Worm (Caenorhabditis elegans): ENCODE measurements around the gene F44D12.10.

DNA sequence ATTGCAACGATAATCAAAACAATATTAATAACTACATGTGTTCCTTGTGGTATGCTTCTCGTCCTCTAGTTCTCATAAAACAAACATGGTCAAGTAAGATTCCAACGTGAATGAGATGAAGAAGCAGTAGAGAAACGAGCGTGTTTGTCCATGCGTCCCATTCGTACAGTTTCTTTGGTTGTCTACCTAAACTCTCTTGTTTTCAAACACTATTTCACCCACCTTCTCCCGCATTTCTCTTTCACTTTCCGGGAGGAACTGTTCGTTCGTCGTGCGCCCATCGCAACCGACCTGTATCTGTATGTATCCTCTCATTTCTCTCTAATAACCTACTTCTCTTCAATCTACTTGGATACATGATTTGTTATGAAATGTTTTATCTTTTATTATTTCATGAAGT lies 29.1 kb downstream of the F44D12.10 start:
- no peak for TF ChIP-seq mec-3 (tag; optimal IDR thresholded peaks at IDR 0.05; ENCODE audit: borderline replicate concordance)
- TF ChIP-seq pqm-1 (tag; optimal IDR thresholded peaks at IDR 0.05) = no peak
- no peak for TF ChIP-seq nfya-1 (tag; optimal IDR thresholded peaks at IDR 0.05)
- no peak for TF ChIP-seq elt-2 (tag; optimal IDR thresholded peaks at IDR 0.05)
- no peak for TF ChIP-seq nhr-11 (tag; optimal IDR thresholded peaks at IDR 0.05)
- no peak for TF ChIP-seq pros-1 (tag; optimal IDR thresholded peaks at IDR 0.05)
- TF ChIP-seq dve-1 (tag; optimal IDR thresholded peaks at IDR 0.05) = no peak
- TF ChIP-seq ama-1 (optimal IDR thresholded peaks at IDR 0.05) = no peak
- no peak for TF ChIP-seq che-1 (tag; optimal IDR thresholded peaks at IDR 0.05)
- TF ChIP-seq sox-4 (tag; optimal IDR thresholded peaks at IDR 0.05) = no peak
